Fruit fly (Drosophila melanogaster) whole organism, wandering third instar larva: ENCODE results near the gene piwi.

Experiments
- Abd-B ChIP-seq: fragments of >200 bp; optimal IDR thresholded peaks from 2 replicates; lab custom pipeline; 2017; ENCODE audit warnings: missing biosample characterization, missing genetic modification characterization
- CG32264 ChIP-seq: fragments of 200-800 bp; sonication (Bioruptor generic); optimal IDR thresholded peaks from 2 replicates; lab custom pipeline; 2016; ENCODE audit warnings: missing biosample characterization, missing genetic modification characterization
- CG9705 ChIP-seq: fragments of 200-800 bp; sonication (Bioruptor generic); optimal IDR thresholded peaks from 2 replicates; lab custom pipeline; 2018; ENCODE audit warnings: missing biosample characterization, mild to moderate bottlenecking, missing genetic modification characterization
- CrebA ChIP-seq: fragments of 200-800 bp; sonication (Bioruptor generic); optimal IDR thresholded peaks from 2 replicates; lab custom pipeline; 2016; ENCODE audit warnings: missing biosample characterization, mild to moderate bottlenecking, missing genetic modification characterization, borderline replicate concordance
- Dfd ChIP-seq: fragments of >200 bp; optimal IDR thresholded peaks from 2 replicates; lab custom pipeline; 2017; ENCODE audit warnings: missing biosample characterization, missing genetic modification characterization
- Dif ChIP-seq: fragments of 200-275, 200-300 bp; sonication (Bioruptor generic); optimal IDR thresholded peaks from 2 replicates; lab custom pipeline; 2018; ENCODE audit warnings: missing biosample characterization, missing genetic modification characterization; ENCODE audit not compliant: partially characterized antibody
- GATAd ChIP-seq: sonication (Bioruptor generic); optimal IDR thresholded peaks from 2 replicates; lab custom pipeline; 2016; ENCODE audit warnings: missing biosample characterization, missing genetic modification characterization
- HLH106 ChIP-seq: fragments of 200-800 bp; optimal IDR thresholded peaks from 3 replicates; lab custom pipeline; 2019; ENCODE audit warnings: missing biosample characterization, mild to moderate bottlenecking, missing genetic modification characterization, moderate library complexity
- Hnf4 ChIP-seq: fragments of 200-800 bp; sonication (Bioruptor generic); optimal IDR thresholded peaks from 2 replicates; lab custom pipeline; 2016; ENCODE audit warnings: missing biosample characterization, mild to moderate bottlenecking, missing genetic modification characterization
- Hr78 ChIP-seq: fragments of >200 bp; optimal IDR thresholded peaks from 2 replicates; lab custom pipeline; 2017; ENCODE audit warnings: missing biosample characterization, missing genetic modification characterization
- Hr83 ChIP-seq: fragments of 200-300 bp; sonication (Bioruptor generic); optimal IDR thresholded peaks from 2 replicates; lab custom pipeline; 2016; ENCODE audit warnings: missing biosample characterization, mild to moderate bottlenecking, missing genetic modification characterization, moderate library complexity; ENCODE audit not compliant: poor library complexity, severe bottlenecking
- Jra ChIP-seq: sonication (Bioruptor generic); optimal IDR thresholded peaks from 2 replicates; lab custom pipeline; 2016; ENCODE audit warnings: missing biosample characterization, missing genetic modification characterization
- Mio ChIP-seq: sonication (Bioruptor generic); optimal IDR thresholded peaks from 2 replicates; lab custom pipeline; 2016; ENCODE audit warnings: missing biosample characterization, missing genetic modification characterization
- Myc ChIP-seq: fragments of >200 bp; optimal IDR thresholded peaks from 2 replicates; lab custom pipeline; 2017
- N ChIP-seq: fragments of >200 bp; optimal IDR thresholded peaks from 2 replicates; lab custom pipeline; 2018; ENCODE audit warnings: missing biosample characterization, missing external identifiers, missing genetic modification characterization
- OdsH ChIP-seq: fragments of 200-800 bp; sonication (Bioruptor generic); optimal IDR thresholded peaks from 2 replicates; lab custom pipeline; 2016; ENCODE audit warnings: missing biosample characterization, mild to moderate bottlenecking, missing genetic modification characterization
- Rel ChIP-seq, 2 experiments: fragments of 200-800 bp; sonication (Bioruptor generic) in 1 of 2; optimal IDR thresholded peaks; 2 replicates in 1 of 2; 3 replicates in 1 of 2; lab custom pipeline; 2016 to 2019; ENCODE audit warnings: mild to moderate bottlenecking in 2 of 2, missing biosample characterization in 2 of 2, missing genetic modification characterization in 2 of 2, moderate library complexity in 1 of 2
- Sp1 ChIP-seq: fragments of 200-800 bp; sonication (Bioruptor generic); optimal IDR thresholded peaks from 3 replicates; lab custom pipeline; 2019; ENCODE audit warnings: missing biosample characterization, mild to moderate bottlenecking, missing genetic modification characterization, moderate library complexity
- Vsx2 ChIP-seq: fragments of 200-300, 225-300 bp; sonication (Bioruptor generic); optimal IDR thresholded peaks from 2 replicates; lab custom pipeline; 2018; ENCODE audit warnings: missing biosample characterization, missing genetic modification characterization; ENCODE audit not compliant: partially characterized antibody
- br ChIP-seq: fragments of 200-800 bp; sonication (Bioruptor generic); optimal IDR thresholded peaks from 2 replicates; lab custom pipeline; 2016; ENCODE audit warnings: missing biosample characterization, missing genetic modification characterization
- brk ChIP-seq: fragments of 200-800 bp; sonication (Bioruptor generic); optimal IDR thresholded peaks from 2 replicates; lab custom pipeline; 2016; ENCODE audit warnings: missing biosample characterization, mild to moderate bottlenecking, missing genetic modification characterization
- dl ChIP-seq, 2 experiments: fragments of 175-275, 200-275 bp in 1 of 2; fragments of 200-275 bp in 1 of 2; sonication (Bioruptor generic); optimal IDR thresholded peaks; lab custom pipeline; 2018; ENCODE audit warnings: mild to moderate bottlenecking in 2 of 2, missing biosample characterization in 2 of 2, missing genetic modification characterization in 2 of 2, moderate library complexity in 2 of 2; ENCODE audit not compliant: partially characterized antibody in 2 of 2, insufficient read depth in 1 of 2
- dmrt93B ChIP-seq: fragments of 200-800 bp; sonication (Bioruptor generic); optimal IDR thresholded peaks from 2 replicates; lab custom pipeline; 2018; ENCODE audit warnings: missing biosample characterization, mild to moderate bottlenecking, missing genetic modification characterization
- dsf ChIP-seq: sonication (Bioruptor generic); optimal IDR thresholded peaks from 2 replicates; lab custom pipeline; 2016; ENCODE audit warnings: missing biosample characterization, missing genetic modification characterization, borderline replicate concordance
- ey ChIP-seq: fragments of 200-800 bp; sonication (Bioruptor generic); optimal IDR thresholded peaks from 2 replicates; lab custom pipeline; 2016; ENCODE audit warnings: missing biosample characterization, missing genetic modification characterization
- foxo ChIP-seq, 2 experiments: fragments of 200-800 bp; sonication (Bioruptor generic); optimal IDR thresholded peaks; 2 replicates in 1 of 2; 3 replicates in 1 of 2; lab custom pipeline; 2016 to 2017; ENCODE audit warnings: missing biosample characterization in 2 of 2, missing genetic modification characterization in 2 of 2
- fru ChIP-seq: fragments of 200-800 bp; sonication (Bioruptor generic); optimal IDR thresholded peaks from 3 replicates; lab custom pipeline; 2016; ENCODE audit warnings: missing biosample characterization, mild to moderate bottlenecking, missing genetic modification characterization
- h ChIP-seq: fragments of 200-800 bp; sonication (Bioruptor generic); optimal IDR thresholded peaks from 3 replicates; lab custom pipeline; 2016; ENCODE audit warnings: missing biosample characterization, mild to moderate bottlenecking, missing genetic modification characterization
- jim ChIP-seq: fragments of 175-275, 200-325 bp; sonication (Bioruptor generic); optimal IDR thresholded peaks from 2 replicates; lab custom pipeline; 2016; ENCODE audit warnings: missing biosample characterization, mild to moderate bottlenecking, missing genetic modification characterization
- lola ChIP-seq: fragments of >200 bp; optimal IDR thresholded peaks from 2 replicates; lab custom pipeline; 2017; ENCODE audit warnings: missing biosample characterization, missing genetic modification characterization
- pan ChIP-seq: fragments of >200 bp; optimal IDR thresholded peaks from 2 replicates; lab custom pipeline; 2017
- psq ChIP-seq: fragments of 200-800 bp; sonication (Bioruptor generic); optimal IDR thresholded peaks from 3 replicates; lab custom pipeline; 2017; ENCODE audit warnings: missing biosample characterization, mild to moderate bottlenecking, missing genetic modification characterization, moderate library complexity
- rgr ChIP-seq: fragments of 200-800 bp; sonication (Bioruptor generic); optimal IDR thresholded peaks from 3 replicates; lab custom pipeline; 2016; ENCODE audit warnings: missing biosample characterization, mild to moderate bottlenecking, missing genetic modification characterization
- sage ChIP-seq: fragments of 200-800 bp; sonication (Bioruptor generic); optimal IDR thresholded peaks from 2 replicates; lab custom pipeline; 2016; ENCODE audit warnings: missing biosample characterization, mild to moderate bottlenecking, missing genetic modification characterization
- sv ChIP-seq: fragments of 200-800 bp; sonication (Bioruptor generic); optimal IDR thresholded peaks from 3 replicates; lab custom pipeline; 2016; ENCODE audit warnings: missing biosample characterization, missing genetic modification characterization
- tai ChIP-seq: sonication (Bioruptor generic); optimal IDR thresholded peaks from 2 replicates; lab custom pipeline; 2016; ENCODE audit warnings: missing biosample characterization, missing genetic modification characterization
- usp ChIP-seq: fragments of >200 bp; optimal IDR thresholded peaks from 2 replicates; lab custom pipeline; 2017; ENCODE audit warnings: missing biosample characterization, missing genetic modification characterization
- woc ChIP-seq: sonication (Bioruptor generic); optimal IDR thresholded peaks from 2 replicates; lab custom pipeline; 2016; ENCODE audit warnings: missing biosample characterization, mild to moderate bottlenecking, missing genetic modification characterization

The piwi gene

DNA sequence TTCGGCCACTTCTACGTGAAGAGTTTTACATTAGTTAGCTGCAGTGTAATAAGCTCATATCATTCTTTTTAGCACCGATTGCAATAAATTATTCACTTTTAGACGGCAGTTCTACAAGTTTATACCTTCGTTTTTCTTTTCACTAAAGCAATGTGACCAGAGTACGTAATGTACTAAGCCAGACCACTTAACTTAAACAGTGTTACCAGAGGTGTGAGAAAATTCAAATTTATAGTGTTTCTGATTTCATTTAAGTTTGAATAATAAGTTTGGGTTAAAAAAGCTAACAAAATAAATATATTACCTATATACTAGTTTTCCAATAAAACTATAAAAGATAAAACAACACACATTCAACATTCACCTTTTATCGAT, 19.2 kb downstream of the piwi start:
- TF ChIP-seq Hnf4 (GFP tag; lab: Kevin White, UChicago): no peak
- TF ChIP-seq dsf: no peak
- no peak for TF ChIP-seq foxo (GFP tag; optimal IDR thresholded peaks at IDR 0.05; lab: Kevin White, UChicago)

DNA sequence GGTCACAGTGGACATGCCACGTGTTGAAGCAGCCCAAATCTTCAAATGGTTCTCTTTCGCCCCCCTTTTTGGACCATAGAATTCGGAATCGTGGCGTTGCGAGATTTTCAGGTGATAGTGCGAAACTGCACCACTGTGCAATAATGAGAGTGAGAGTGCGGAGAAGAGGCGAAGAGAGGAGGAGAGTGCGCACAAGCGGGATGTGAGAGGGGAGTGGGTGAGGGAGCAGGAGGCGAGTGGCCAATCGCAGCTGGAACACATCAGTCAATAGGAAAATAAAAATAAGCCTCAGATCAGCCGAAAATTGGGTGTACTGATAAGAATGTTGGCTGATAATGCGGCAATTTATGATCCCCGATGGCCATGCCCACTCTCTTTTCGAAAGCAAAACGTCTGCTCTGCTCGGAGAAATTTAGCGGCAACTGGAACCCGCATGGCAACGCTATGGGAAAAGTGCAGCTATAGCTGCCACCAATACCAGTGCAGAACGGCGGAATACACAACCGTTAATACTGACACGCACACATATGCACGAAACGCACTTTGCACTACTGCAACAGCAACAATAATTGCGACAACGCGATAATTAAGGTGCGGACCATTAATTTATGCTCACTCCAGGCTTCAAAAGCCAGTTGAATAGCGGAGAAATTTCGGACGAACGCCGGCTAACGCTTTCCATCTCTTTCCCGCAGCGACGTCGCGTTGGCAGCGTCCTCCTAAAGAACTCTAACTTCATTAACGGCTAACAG, 19.8 kb downstream of the piwi start:
- TF ChIP-seq CrebA (GFP tag; lab: Kevin White, UChicago) (no peak), foxo (GFP tag; optimal IDR thresholded peaks at IDR 0.05; lab: Kevin White, UChicago) (peak in 1 of 2 experiments; percentile 27), psq (peak; percentile 44), GATAd (GFP tag; lab: Kevin White, UChicago) (no peak), Rel (GFP tag; optimal IDR thresholded peaks at IDR 0.05; lab: Kevin White, UChicago) (no peak), Rel (tag; optimal IDR thresholded peaks at IDR 0.05; lab: Kevin White, UChicago) (peak; percentile 51), Dif (GFP tag; lab: Kevin White, UChicago) (peak; percentile 80), Abd-B (no peak), N (GFP tag; lab: Kevin White, UChicago) (no peak), OdsH (peak; percentile 30), Myc (lab: Kevin White, UChicago) (no peak), Vsx2 (GFP tag; lab: Kevin White, UChicago) (no peak), rgr (GFP tag; lab: Kevin White, UChicago) (peak; percentile 44), Hr83 (no peak), HLH106 (tag; lab: Kevin White, UChicago) (peak; percentile 41), lola (GFP tag; lab: Kevin White, UChicago) (no peak), sage (GFP tag; lab: Kevin White, UChicago) (no peak), CG9705 (GFP tag; lab: Kevin White, UChicago) (no peak), usp (GFP tag; lab: Kevin White, UChicago) (no peak), Dfd (GFP tag; lab: Kevin White, UChicago) (no peak), CG32264 (GFP tag; lab: Kevin White, UChicago) (no peak), ey (GFP tag; lab: Kevin White, UChicago) (no peak), Hnf4 (GFP tag; lab: Kevin White, UChicago) (peak; percentile 16), Jra (GFP tag; lab: Kevin White, UChicago) (no peak), br (GFP tag; lab: Kevin White, UChicago) (no peak), pan (lab: Kevin White, UChicago) (no peak), dmrt93B (GFP tag; lab: Kevin White, UChicago) (no peak), h (GFP tag; lab: Kevin White, UChicago) (peak; percentile 47), woc (GFP tag; lab: Kevin White, UChicago) (peak; percentile 62), brk (GFP tag; lab: Kevin White, UChicago) (no peak), sv (GFP tag; lab: Kevin White, UChicago) (no peak), dsf (no peak), Mio (GFP tag; lab: Kevin White, UChicago) (no peak), jim (no peak), Hr78 (GFP tag; lab: Kevin White, UChicago) (no peak), fru (GFP tag; lab: Kevin White, UChicago) (peak; percentile 36), tai (GFP tag; lab: Kevin White, UChicago) (no peak), dl (GFP tag; optimal IDR thresholded peaks at IDR 0.05; lab: Kevin White, UChicago; ENCODE audit: insufficient read depth in 1 of 2, partially characterized antibody in 2 of 2) (peak; percentile 18 to 64), Sp1 (GFP tag; lab: Kevin White, UChicago) (peak; percentile 10)
- TF ChIP-seq, all 38 proteins: peak for 13
